Fruit fly (Drosophila melanogaster) whole organism, larva: ENCODE data around the gene corn.

ENCODE experiments used
- noc ChIP-seq: fragments of 200-800 bp; sonication (Bioruptor generic); optimal IDR thresholded peaks from 3 replicates; lab custom pipeline; 2019; ENCODE audit warnings: missing biosample characterization, mild to moderate bottlenecking, missing genetic modification characterization, moderate library complexity

Gene corn

DNA sequence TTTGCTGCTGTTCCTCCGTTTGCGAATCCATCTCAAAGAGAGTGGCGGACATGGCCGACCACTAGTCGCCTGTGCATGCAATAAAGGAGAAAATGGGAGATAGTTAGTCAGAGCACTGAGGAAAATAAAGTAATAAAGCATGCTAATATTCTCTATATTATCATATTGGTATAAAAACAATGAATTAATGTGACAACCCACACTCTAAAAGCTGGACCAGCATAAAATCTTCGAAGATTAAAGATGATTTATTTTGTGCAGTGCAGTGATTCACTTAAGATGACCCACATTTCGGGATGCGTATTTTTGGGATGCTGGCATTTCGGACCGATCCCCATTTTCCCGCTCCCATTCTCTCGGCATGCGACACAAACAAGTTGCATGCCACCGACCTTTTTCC is 9.1 kb downstream of the corn start:
- no peak for TF ChIP-seq noc

dm6 chr3L:7143283-7143682 is 13.6 kb downstream of the corn start:
- TF ChIP-seq noc: no peak

DNA sequence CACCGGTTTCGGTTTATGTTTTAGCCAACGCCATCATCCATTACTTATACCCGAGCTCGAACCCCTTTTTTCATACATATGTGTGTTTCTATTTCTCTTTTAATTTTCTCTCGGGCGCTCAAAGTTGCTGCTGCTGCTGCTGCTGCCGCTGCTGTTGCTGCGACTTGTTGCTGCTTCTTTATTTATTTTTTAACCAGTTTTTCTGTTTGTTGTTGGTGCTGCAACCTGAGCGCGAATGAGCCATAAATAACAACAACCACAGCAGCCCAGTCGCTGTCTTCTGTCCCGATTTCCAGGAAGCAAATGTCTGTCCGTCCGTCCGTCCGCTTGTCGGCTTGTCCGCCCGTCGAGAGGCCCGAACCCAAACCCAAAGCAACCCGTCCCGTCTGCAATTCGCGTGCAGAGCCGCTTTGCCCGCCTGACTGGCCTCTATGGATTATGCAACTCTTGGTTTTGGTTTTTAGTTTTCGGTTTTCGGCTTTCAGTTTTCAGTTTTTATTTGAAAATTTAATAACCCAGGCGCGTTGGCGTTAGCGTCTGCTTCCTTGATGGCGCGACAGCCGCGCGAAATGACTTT is 19.2 kb downstream of the corn start:
- TF ChIP-seq noc: no peak

DNA sequence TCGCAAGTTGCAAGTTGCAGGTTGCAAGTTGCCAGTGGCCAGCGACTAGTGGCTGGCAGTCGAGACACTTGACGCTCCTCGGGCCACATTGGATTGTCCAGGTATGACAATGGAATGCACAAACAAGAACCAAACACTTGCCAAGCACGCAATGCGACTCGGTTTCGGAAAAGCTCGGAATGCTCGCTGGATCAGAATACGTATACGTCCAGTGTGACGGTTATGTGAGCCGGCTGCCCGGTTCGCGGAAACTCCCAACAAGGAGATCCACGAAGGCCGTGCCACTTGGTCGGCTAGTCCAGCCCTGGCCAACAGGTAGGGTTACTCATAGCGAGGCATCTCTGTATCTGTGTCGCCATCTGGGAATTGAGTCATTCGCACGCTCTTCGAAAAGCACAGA is 20.2 kb downstream of the corn start:
- no peak for TF ChIP-seq noc

dm6 chr3L:7134818-7135217 is 22.1 kb downstream of the corn start:
- no peak for TF ChIP-seq noc

- TF ChIP-seq noc: peak; percentile 91
These were observed 22.9 kb downstream of the corn start, which contains the start of gene melt for dm6 chr3L:7133699-7134655. Gene melt (plus strand): TSS chr3L:7134516.

DNA sequence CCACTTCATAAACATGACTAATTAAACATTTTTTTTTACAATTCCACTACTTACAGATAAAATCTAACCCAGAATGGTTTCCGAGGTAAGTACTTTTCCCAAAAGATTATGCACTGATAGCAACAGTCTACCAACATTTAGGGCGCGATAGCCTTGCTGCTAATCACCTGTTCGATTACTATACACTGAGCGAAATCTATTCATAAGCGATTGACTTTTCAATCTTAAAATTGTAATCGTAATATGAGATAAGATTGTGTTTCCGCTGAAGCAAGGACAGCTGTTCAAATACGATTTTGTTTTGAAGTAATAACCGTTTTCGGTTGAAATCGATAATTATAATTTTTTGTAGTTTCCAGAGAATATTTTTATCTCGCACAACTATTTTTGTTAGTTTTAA is 24.3 kb downstream of the corn start:
- peak; percentile 40 for TF ChIP-seq noc

dm6 chr3L:7131447-7131983 is 25.4 kb downstream of the corn start, which contains the start of gene Acbp2:
Gene Acbp2 (plus strand): TSS chr3L:7131863.
- TF ChIP-seq noc: peak; percentile 61

DNA sequence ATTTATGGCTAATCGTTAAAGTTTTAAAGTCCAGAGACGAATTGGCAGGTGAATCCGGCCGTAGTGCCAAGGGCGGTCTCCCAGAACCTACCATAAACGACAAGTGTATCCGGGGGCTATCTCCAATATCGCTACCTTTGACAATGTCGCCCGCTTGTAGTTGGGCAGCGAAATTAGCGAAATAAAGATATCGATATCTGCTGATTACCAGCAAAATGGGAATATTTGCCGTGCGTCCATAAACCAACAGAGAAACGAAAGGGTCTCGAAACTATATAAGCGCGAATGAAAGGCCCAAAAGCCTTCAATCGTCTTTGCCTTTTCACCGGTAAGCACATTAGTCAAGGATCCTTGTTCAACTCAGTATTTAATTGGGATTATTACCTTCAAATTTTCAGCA is 26.3 kb downstream of the corn start, which contains the start of gene Acbp3:
Acbp3 (plus strand) TSS at position 301 of the 400 bp plus-strand sequence.
- no peak for TF ChIP-seq noc

- TF ChIP-seq noc: peak; percentile 37
These were observed 28.5 kb downstream of the corn start, which contains the start of the genes Acbp4 and Acbp6 for dm6 chr3L:7128214-7129008. Gene Acbp4 (minus strand): TSS chr3L:7128264. Gene Acbp6 (plus strand): TSS chr3L:7128903.

DNA sequence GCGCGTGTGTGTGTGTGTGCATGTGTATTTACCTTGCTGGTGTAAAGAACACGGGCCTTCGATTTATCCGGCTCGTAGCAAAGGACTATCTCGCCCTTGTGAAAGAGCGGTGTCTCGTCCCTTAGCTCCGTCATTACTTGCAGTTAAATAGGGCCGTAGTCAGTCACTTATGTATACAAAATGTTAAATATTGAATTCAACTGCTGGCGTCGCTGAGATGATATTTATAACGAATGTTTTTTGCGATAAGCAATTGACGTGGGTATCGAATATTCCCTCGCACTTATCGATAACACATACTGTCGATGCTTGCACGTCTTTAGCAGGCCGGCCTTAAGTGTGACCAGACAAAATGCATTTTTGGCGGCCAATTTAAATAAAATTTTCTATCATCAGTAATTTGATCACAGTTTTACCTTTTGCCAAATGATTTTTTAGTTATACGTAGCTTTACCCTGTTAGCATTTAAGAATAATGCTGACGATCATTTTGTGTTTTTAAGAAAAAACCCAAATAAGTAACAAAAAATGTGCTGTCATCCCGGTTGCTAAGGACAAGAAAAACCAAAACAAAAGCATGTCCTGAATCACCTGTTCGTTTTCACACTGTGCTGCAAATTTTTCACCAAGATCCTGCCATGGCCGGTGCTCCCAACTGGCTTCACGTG is 31.5 kb downstream of the corn start, which contains the start of the genes msl-3 and BBS1:
msl-3 (minus strand) TSS at position 245 of the 667 bp plus-strand sequence.
BBS1 (plus strand) TSS at position 617 of the 667 bp plus-strand sequence.
- TF ChIP-seq noc: no peak

DNA sequence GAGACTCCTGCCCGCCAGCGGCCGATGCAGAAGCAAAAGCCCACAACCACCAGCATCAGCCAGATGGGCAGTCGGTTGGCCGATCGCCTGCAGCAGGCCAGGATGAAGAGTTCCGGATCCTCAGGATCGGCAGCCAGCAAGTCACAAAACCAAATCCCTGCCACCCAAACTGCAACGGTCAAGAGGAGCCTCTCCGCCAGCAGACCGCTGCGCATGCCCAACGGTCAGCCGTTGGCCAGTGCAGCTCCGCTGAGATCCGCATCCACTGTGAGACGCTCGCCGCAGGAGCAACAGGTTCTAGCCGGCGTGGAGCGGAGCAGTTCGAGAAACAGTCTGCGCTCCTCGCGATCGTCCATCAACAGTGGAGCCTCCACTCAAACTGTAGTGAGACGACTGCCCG is 34.7 kb downstream of the corn start:
- no peak for TF ChIP-seq noc

- TF ChIP-seq noc: peak; percentile 56
These were observed 40.9 kb downstream of the corn start for dm6 chr3L:7115944-7116343.

DNA sequence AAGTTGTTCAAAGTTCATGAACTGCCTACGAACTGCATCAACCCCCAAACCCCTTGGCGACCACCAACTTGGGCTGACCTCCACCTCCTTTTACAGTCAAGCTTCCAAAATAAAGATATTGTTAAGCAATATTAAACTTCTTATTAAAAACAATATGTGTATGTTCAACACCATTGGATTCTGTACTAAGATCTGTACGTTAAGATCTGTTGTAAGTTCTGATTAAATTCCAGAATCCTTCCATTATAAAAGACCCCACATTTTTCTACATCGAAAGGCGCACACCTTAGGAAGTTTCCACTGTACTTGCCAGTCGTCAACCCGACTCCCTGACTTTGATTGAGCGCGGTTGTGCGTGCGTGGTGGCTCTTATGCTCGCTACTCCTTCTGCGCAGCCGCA is 43.9 kb downstream of the corn start:
- no peak for TF ChIP-seq noc

- no peak for TF ChIP-seq noc
These were observed 51.2 kb downstream of the corn start for dm6 chr3L:7105693-7106092.

- no peak for TF ChIP-seq noc
These were observed 52.4 kb downstream of the corn start for dm6 chr3L:7104485-7104884.
